Worm (Caenorhabditis elegans) whole organism, early embryonic: ENCODE results near the gene Y42H9B.3.

Experiments
- B0310.2 ChIP-seq: sonication (generic microtip); optimal IDR thresholded peaks from 2 replicates; lab custom pipeline; 2016; ENCODE audit warnings: mild to moderate bottlenecking, missing genetic modification characterization, missing compliant biosample characterization
- F13C5.2 ChIP-seq: sonication (generic microtip); optimal IDR thresholded peaks from 2 replicates; lab custom pipeline; 2017; ENCODE audit warnings: mild to moderate bottlenecking, missing genetic modification characterization, inconsistent platforms, missing compliant biosample characterization
- aly-1 ChIP-seq: sonication (generic microtip); optimal IDR thresholded peaks from 2 replicates; lab custom pipeline; 2016; ENCODE audit warnings: missing genetic modification characterization, missing compliant biosample characterization
- ama-1 ChIP-seq: fragments of 150-350 bp; optimal IDR thresholded peaks from 2 replicates; lab custom pipeline; 2014
- ceh-13 ChIP-seq: fragments of 200-800 bp; sonication (Bioruptor generic); optimal IDR thresholded peaks from 2 replicates; lab custom pipeline; 2018; ENCODE audit warnings: mild to moderate bottlenecking, missing genetic modification characterization, missing compliant biosample characterization
- ceh-36 ChIP-seq: sonication (generic microtip); optimal IDR thresholded peaks from 2 replicates; lab custom pipeline; 2016; ENCODE audit warnings: missing genetic modification characterization, inconsistent platforms, missing compliant biosample characterization
- ets-7 ChIP-seq: sonication (generic microtip); optimal IDR thresholded peaks from 2 replicates; lab custom pipeline; 2016; ENCODE audit warnings: missing genotype, missing genetic modification characterization, missing compliant biosample characterization
- flt-1 ChIP-seq: fragments of 200-800 bp; sonication (Bioruptor generic); IDR thresholded peaks from 2 replicates; pipeline ENCODE4 v1.3.6; 2022; ENCODE audit warnings: missing genetic modification characterization, missing compliant biosample characterization
- hmbx-1 ChIP-seq: sonication (generic microtip); optimal IDR thresholded peaks from 2 replicates; lab custom pipeline; 2016; ENCODE audit warnings: mild to moderate bottlenecking, missing genetic modification characterization, missing compliant biosample characterization
- hmg-4 ChIP-seq: fragments of 200-800 bp; sonication (Bioruptor generic); optimal IDR thresholded peaks from 2 replicates; lab custom pipeline; 2018; ENCODE audit warnings: mild to moderate bottlenecking, missing genetic modification characterization, missing compliant biosample characterization
- hnd-1 ChIP-seq: sonication (generic microtip); optimal IDR thresholded peaks from 2 replicates; lab custom pipeline; 2016; ENCODE audit warnings: missing genetic modification characterization, missing compliant biosample characterization
- pes-1 ChIP-seq: fragments of 200-800 bp; sonication (Bioruptor generic); IDR thresholded peaks from 2 replicates; pipeline ENCODE4 v1.3.6; 2022; ENCODE audit warnings: missing genetic modification reagents, missing genetic modification characterization, missing compliant biosample characterization
- scrt-1 ChIP-seq: fragments of 200-800 bp; sonication (Bioruptor generic); IDR thresholded peaks from 2 replicates; pipeline ENCODE4 v1.3.6; 2022; ENCODE audit warnings: missing genetic modification characterization, missing compliant biosample characterization
- sea-1 ChIP-seq: fragments of 200-800 bp; sonication (Bioruptor generic); conservative IDR thresholded peaks from 2 replicates; pipeline ENCODE4 v1.3.6; 2022; ENCODE audit warnings: missing genetic modification characterization, missing compliant biosample characterization
- tbx-11 ChIP-seq: fragments of 200-800 bp; sonication (Bioruptor generic); IDR thresholded peaks from 2 replicates; pipeline ENCODE4 v1.3.6; 2022; ENCODE audit warnings: missing genetic modification characterization, missing compliant biosample characterization
- tbx-37 ChIP-seq: fragments of 200-800 bp; sonication (Bioruptor generic); conservative IDR thresholded peaks from 2 replicates; pipeline ENCODE4 v1.3.6; 2022; ENCODE audit warnings: missing genetic modification reagents, missing genetic modification characterization, missing compliant biosample characterization
- tra-4 ChIP-seq: sonication (generic microtip); optimal IDR thresholded peaks from 2 replicates; lab custom pipeline; 2017; ENCODE audit warnings: missing genetic modification characterization, missing compliant biosample characterization

Y42H9B.3 gene

ce11 chrIV:8030099-8030498, 17.9 kb upstream of the Y42H9B.3 start:
- TF ChIP-seq ceh-36 (tag; lab: Kevin White, UChicago) (no peak), tbx-37 (no peak), hmbx-1 (tag; lab: Kevin White, UChicago) (no peak), scrt-1 (GFP tag; lab: Robert Waterston, UW) (no peak), sea-1 (GFP tag; lab: Robert Waterston, UW) (no peak), B0310.2 (tag; lab: Kevin White, UChicago) (no peak), ets-7 (tag; lab: Kevin White, UChicago) (no peak), aly-1 (tag; lab: Kevin White, UChicago) (no peak), F13C5.2 (tag; lab: Kevin White, UChicago) (no peak), pes-1 (GFP tag; lab: Robert Waterston, UW) (no peak), tbx-11 (GFP tag; lab: Robert Waterston, UW) (no peak), ceh-13 (no peak), tra-4 (no peak), hnd-1 (tag; lab: Kevin White, UChicago) (no peak), ama-1 (lab: Kevin White, UChicago) (no peak), flt-1 (no peak), hmg-4 (GFP tag; lab: Kevin White, UChicago) (no peak)

ce11 chrIV:8029413-8029812, 17.2 kb upstream of the Y42H9B.3 start, which contains the start of gene nhr-31:
nhr-31 (minus strand) TSS chrIV:8029513.
- TF ChIP-seq ceh-36 (tag; lab: Kevin White, UChicago) (no peak), sea-1 (GFP tag; lab: Robert Waterston, UW) (no peak), tra-4 (no peak), ets-7 (tag; lab: Kevin White, UChicago) (no peak), ama-1 (lab: Kevin White, UChicago) (no peak), flt-1 (no peak), F13C5.2 (tag; lab: Kevin White, UChicago) (no peak), tbx-11 (GFP tag; lab: Robert Waterston, UW) (no peak), B0310.2 (tag; lab: Kevin White, UChicago) (no peak), pes-1 (GFP tag; lab: Robert Waterston, UW) (no peak), tbx-37 (no peak), hnd-1 (tag; lab: Kevin White, UChicago) (no peak), hmg-4 (GFP tag; lab: Kevin White, UChicago) (no peak)

ce11 chrIV:8028372-8028771, 16.1 kb upstream of the Y42H9B.3 start:
- no peak for TF ChIP-seq ceh-36 (tag; lab: Kevin White, UChicago)
- no peak for TF ChIP-seq tbx-11 (GFP tag; lab: Robert Waterston, UW)
- TF ChIP-seq B0310.2 (tag; lab: Kevin White, UChicago), result no peak
- TF ChIP-seq ets-7 (tag; lab: Kevin White, UChicago), result no peak
- no peak for TF ChIP-seq ama-1 (lab: Kevin White, UChicago)
- no peak for TF ChIP-seq hmbx-1 (tag; lab: Kevin White, UChicago)
- no peak for TF ChIP-seq sea-1 (GFP tag; lab: Robert Waterston, UW)
- no peak for TF ChIP-seq aly-1 (tag; lab: Kevin White, UChicago)
- TF ChIP-seq tra-4, result no peak
- TF ChIP-seq hnd-1 (tag; lab: Kevin White, UChicago), result no peak
- no peak for TF ChIP-seq tbx-37
- no peak for TF ChIP-seq F13C5.2 (tag; lab: Kevin White, UChicago)
- TF ChIP-seq hmg-4 (GFP tag; lab: Kevin White, UChicago), result no peak
- TF ChIP-seq scrt-1 (GFP tag; lab: Robert Waterston, UW), result no peak
- TF ChIP-seq pes-1 (GFP tag; lab: Robert Waterston, UW), result no peak
- no peak for TF ChIP-seq ceh-13

ce11 chrIV:8027293-8027866, 15.2 kb upstream of the Y42H9B.3 start:
- TF ChIP-seq scrt-1 (GFP tag; lab: Robert Waterston, UW) (no peak), hnd-1 (tag; lab: Kevin White, UChicago) (no peak), ceh-36 (tag; lab: Kevin White, UChicago) (no peak), hmbx-1 (tag; lab: Kevin White, UChicago) (no peak), ceh-13 (no peak)

DNA sequence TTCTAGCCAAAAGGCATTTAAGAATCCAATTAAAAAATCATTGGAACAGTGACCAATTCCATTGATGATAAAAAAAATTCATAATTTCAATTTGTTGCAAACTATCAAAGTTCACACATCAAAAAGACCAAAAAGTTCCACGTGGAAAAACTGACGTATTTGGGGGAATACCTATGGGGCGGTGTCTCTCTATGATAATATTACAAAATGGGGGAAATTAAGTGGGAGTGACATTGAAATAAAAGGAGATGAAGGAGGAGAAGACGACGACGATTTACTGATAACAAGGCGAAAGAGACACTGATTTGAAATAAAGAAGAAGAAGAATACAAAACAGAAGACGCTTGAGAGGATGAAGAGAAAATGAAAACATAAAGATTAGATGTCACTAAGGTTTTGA, 14.1 kb upstream of the Y42H9B.3 start:
- no peak for TF ChIP-seq F13C5.2 (tag; lab: Kevin White, UChicago)
- TF ChIP-seq ama-1 (lab: Kevin White, UChicago), result no peak
- TF ChIP-seq hmbx-1 (tag; lab: Kevin White, UChicago), result no peak
- no peak for TF ChIP-seq aly-1 (tag; lab: Kevin White, UChicago)
- TF ChIP-seq pes-1 (GFP tag; lab: Robert Waterston, UW), result no peak
- no peak for TF ChIP-seq hmg-4 (GFP tag; lab: Kevin White, UChicago)
- no peak for TF ChIP-seq flt-1
- TF ChIP-seq ets-7 (tag; lab: Kevin White, UChicago), result no peak
- TF ChIP-seq B0310.2 (tag; lab: Kevin White, UChicago), result no peak
- no peak for TF ChIP-seq ceh-13
- TF ChIP-seq sea-1 (GFP tag; lab: Robert Waterston, UW), result no peak
- TF ChIP-seq tra-4, result no peak
- TF ChIP-seq scrt-1 (GFP tag; lab: Robert Waterston, UW), result no peak
- no peak for TF ChIP-seq tbx-11 (GFP tag; lab: Robert Waterston, UW)
- no peak for TF ChIP-seq hnd-1 (tag; lab: Kevin White, UChicago)
- no peak for TF ChIP-seq tbx-37
- no peak for TF ChIP-seq ceh-36 (tag; lab: Kevin White, UChicago)

- TF ChIP-seq aly-1 (tag; lab: Kevin White, UChicago), result no peak
- no peak for TF ChIP-seq scrt-1 (GFP tag; lab: Robert Waterston, UW)
Measured at ce11 chrIV:8023861-8024260, 11.6 kb upstream of the Y42H9B.3 start.

DNA sequence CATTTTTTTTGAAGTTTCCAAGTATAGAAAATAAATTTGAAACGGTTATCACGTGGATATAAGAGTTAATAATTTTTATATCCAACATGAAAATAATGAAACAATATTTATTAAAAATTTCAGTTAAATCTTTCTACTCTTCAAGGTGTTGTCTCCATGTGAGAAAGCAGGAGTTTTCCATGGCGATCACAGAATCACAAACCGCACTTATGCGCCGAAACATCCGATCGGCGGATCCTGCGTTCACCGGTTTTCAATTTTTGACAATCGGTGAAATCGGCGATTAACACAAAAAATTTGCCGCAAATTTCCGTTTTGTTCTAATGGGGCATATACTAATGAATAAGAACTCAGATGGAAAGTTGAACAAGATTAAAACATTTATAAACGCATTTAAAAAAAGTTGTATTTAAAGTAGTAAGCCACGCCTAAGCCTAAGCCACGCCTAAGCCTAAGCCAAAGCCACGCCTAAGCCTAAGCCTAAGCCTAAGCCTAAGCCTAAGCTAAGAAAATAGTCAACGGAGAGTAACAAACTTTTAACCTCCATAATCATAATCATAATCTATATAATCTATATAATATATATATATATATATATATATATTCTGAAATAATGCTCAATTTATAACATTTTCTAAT, 9.9 kb upstream of the Y42H9B.3 start, which contains the start of gene C26B2.2:
Gene C26B2.2, minus strand, starts transcription at position 88 of the 639 bp plus-strand sequence.
- TF ChIP-seq aly-1 (tag; lab: Kevin White, UChicago) (no peak), tbx-11 (GFP tag; lab: Robert Waterston, UW) (no peak), ceh-36 (tag; lab: Kevin White, UChicago) (peak; percentile 55)
